Worm (Caenorhabditis elegans) whole organism, young adult: ENCODE data around the gene fkh-6.
A peak's percentile ranks its signal among the peaks of the same experiment; 100 is the strongest.

Experiments
- F22D6.2 ChIP-seq: sonication (generic microtip); optimal IDR thresholded peaks from 2 replicates; lab custom pipeline; 2016; ENCODE audit warnings: mild to moderate bottlenecking, missing genetic modification characterization, missing compliant biosample characterization
- F39B2.1 ChIP-seq: fragments of 200-800 bp; sonication (Bioruptor generic); IDR thresholded peaks from 2 replicates; pipeline ENCODE4 v1.3.6; 2022; ENCODE audit warnings: missing genetic modification reagents, missing genetic modification characterization, missing compliant biosample characterization
- F49E8.2 ChIP-seq: sonication (generic microtip); optimal IDR thresholded peaks from 3 replicates; lab custom pipeline; 2017; ENCODE audit warnings: missing genetic modification characterization, mild to moderate bottlenecking, missing compliant biosample characterization, antibody characterized with exemption, moderate library complexity; ENCODE audit not compliant: insufficient read depth
- K11D2.4 ChIP-seq: fragments of 200-800 bp; sonication (Bioruptor generic); IDR thresholded peaks from 2 replicates; pipeline ENCODE4 v1.3.6; 2022; ENCODE audit warnings: missing genetic modification reagents, missing genetic modification characterization, missing compliant biosample characterization
- K12H6.12 ChIP-seq: fragments of 200-800 bp; sonication (Bioruptor generic); optimal IDR thresholded peaks from 2 replicates; lab custom pipeline; 2018; ENCODE audit warnings: mild to moderate bottlenecking, missing genetic modification characterization, missing compliant biosample characterization
- T26A5.8 ChIP-seq: sonication (generic microtip); optimal IDR thresholded peaks from 2 replicates; lab custom pipeline; 2016; ENCODE audit warnings: missing genetic modification characterization, missing compliant biosample characterization
- Y53F4B.3 ChIP-seq: fragments of 200-800 bp; sonication (Bioruptor generic); IDR thresholded peaks from 2 replicates; pipeline ENCODE4 v1.3.6; 2022; ENCODE audit warnings: missing genetic modification reagents, missing genetic modification characterization, missing compliant biosample characterization
- Y79H2A.3 ChIP-seq: fragments of 200-800 bp; sonication (Bioruptor generic); conservative IDR thresholded peaks from 2 replicates; pipeline ENCODE4 v1.3.6; 2022; ENCODE audit warnings: missing genetic modification reagents, missing genetic modification characterization, missing compliant biosample characterization
- Y95B8A.8 ChIP-seq: fragments of 200-800 bp; sonication (Bioruptor generic); IDR thresholded peaks from 2 replicates; pipeline ENCODE4 v1.3.6; 2022; ENCODE audit warnings: missing genetic modification reagents, missing genetic modification characterization, missing compliant biosample characterization
- ZK185.1 ChIP-seq: sonication (generic microtip); optimal IDR thresholded peaks from 2 replicates; lab custom pipeline; 2016; ENCODE audit warnings: mild to moderate bottlenecking, missing genetic modification characterization, missing compliant biosample characterization; ENCODE audit not compliant: poor library complexity, severe bottlenecking
- aptf-3 ChIP-seq: fragments of 200-800 bp; sonication (Bioruptor generic); IDR thresholded peaks from 2 replicates; pipeline ENCODE4 v1.3.6; 2022; ENCODE audit warnings: missing genetic modification characterization, missing compliant biosample characterization
- ceh-100 ChIP-seq: fragments of 200-800 bp; sonication (Bioruptor generic); IDR thresholded peaks from 2 replicates; pipeline ENCODE4 v1.3.6; 2022; ENCODE audit warnings: missing genetic modification reagents, missing genetic modification characterization, missing compliant biosample characterization
- chd-7 ChIP-seq: sonication (generic microtip); optimal IDR thresholded peaks from 2 replicates; lab custom pipeline; 2016; ENCODE audit warnings: mild to moderate bottlenecking, missing genetic modification characterization, moderate library complexity, missing compliant biosample characterization
- die-1 ChIP-seq: sonication (generic microtip); optimal IDR thresholded peaks from 2 replicates; lab custom pipeline; 2016; ENCODE audit warnings: missing genotype, mild to moderate bottlenecking, missing genetic modification characterization, missing compliant biosample characterization
- egl-18 ChIP-seq: fragments of 200-800 bp; sonication (Bioruptor generic); IDR thresholded peaks from 2 replicates; pipeline ENCODE4 v1.3.6; 2022; ENCODE audit warnings: missing genetic modification reagents, missing genetic modification characterization, missing compliant biosample characterization
- egrh-3 ChIP-seq: fragments of 200-800 bp; sonication (Bioruptor generic); IDR thresholded peaks from 2 replicates; pipeline ENCODE4 v1.3.6; 2022; ENCODE audit warnings: missing genetic modification reagents, missing genetic modification characterization, missing compliant biosample characterization
- ekl-4 ChIP-seq: fragments of 200-800 bp; sonication (Bioruptor generic); IDR thresholded peaks from 2 replicates; pipeline ENCODE4 v1.3.6; 2022; ENCODE audit warnings: missing genetic modification reagents, missing genetic modification characterization, missing compliant biosample characterization
- gei-17 ChIP-seq: fragments of 200-800 bp; sonication (Bioruptor generic); optimal IDR thresholded peaks from 2 replicates; lab custom pipeline; 2018; ENCODE audit warnings: mild to moderate bottlenecking, missing genetic modification characterization, missing compliant biosample characterization
- him-1 ChIP-seq: sonication (generic microtip); optimal IDR thresholded peaks from 2 replicates; lab custom pipeline; 2016; ENCODE audit warnings: missing genotype, missing genetic modification reagents, missing genetic modification characterization, missing compliant biosample characterization
- hsf-1 ChIP-seq: fragments of 200-800 bp; sonication (Bioruptor generic); IDR thresholded peaks from 2 replicates; pipeline ENCODE4 v1.3.6; 2022; ENCODE audit warnings: missing genetic modification reagents, missing genetic modification characterization, missing compliant biosample characterization
- lsy-27 ChIP-seq: sonication (generic microtip); optimal IDR thresholded peaks from 2 replicates; lab custom pipeline; 2017; ENCODE audit warnings: missing genetic modification characterization, mild to moderate bottlenecking, missing compliant biosample characterization, antibody characterized with exemption, missing genotype, borderline replicate concordance; ENCODE audit not compliant: insufficient read depth
- madf-10 ChIP-seq: sonication (generic microtip); optimal IDR thresholded peaks from 2 replicates; lab custom pipeline; 2016; ENCODE audit warnings: mild to moderate bottlenecking, missing genetic modification characterization, missing compliant biosample characterization
- mcd-1 ChIP-seq: fragments of 200-800 bp; sonication (Bioruptor generic); IDR thresholded peaks from 2 replicates; pipeline ENCODE4 v1.3.6; 2022; ENCODE audit warnings: missing genetic modification reagents, missing genetic modification characterization, missing compliant biosample characterization
- nfyb-1 ChIP-seq: fragments of 200-800 bp; sonication (Bioruptor generic); IDR thresholded peaks from 2 replicates; pipeline ENCODE4 v1.3.6; 2022; ENCODE audit warnings: missing genetic modification reagents, missing genetic modification characterization, missing compliant biosample characterization
- nhr-120 ChIP-seq: fragments of 200-800 bp; sonication (Bioruptor generic); IDR thresholded peaks from 2 replicates; pipeline ENCODE4 v1.3.6; 2022; ENCODE audit warnings: missing genetic modification characterization, missing compliant biosample characterization
- nhr-179 ChIP-seq: sonication (generic microtip); optimal IDR thresholded peaks from 2 replicates; lab custom pipeline; 2016; ENCODE audit warnings: mild to moderate bottlenecking, missing genetic modification characterization, missing compliant biosample characterization
- nhr-90 ChIP-seq: sonication (generic microtip); optimal IDR thresholded peaks from 2 replicates; lab custom pipeline; 2016; ENCODE audit warnings: missing genotype, mild to moderate bottlenecking, missing genetic modification characterization, missing compliant biosample characterization
- rcor-1 ChIP-seq: fragments of 200-800 bp; sonication (Bioruptor generic); IDR thresholded peaks from 2 replicates; pipeline ENCODE4 v1.3.6; 2022; ENCODE audit warnings: missing genetic modification reagents, missing genetic modification characterization, missing compliant biosample characterization
- rec-8 ChIP-seq, 2 experiments: sonication (generic microtip); optimal IDR thresholded peaks; 2 replicates each; lab custom pipeline; 2016; ENCODE audit warnings: mild to moderate bottlenecking in 2 of 2, missing genetic modification characterization in 2 of 2, missing genetic modification reagents in 2 of 2, missing genotype in 2 of 2, missing biosample characterization in 1 of 2, missing compliant biosample characterization in 1 of 2, moderate library complexity in 1 of 2
- snpc-1.3 ChIP-seq: sonication (generic microtip); optimal IDR thresholded peaks from 2 replicates; lab custom pipeline; 2017; ENCODE audit warnings: missing genetic modification characterization, mild to moderate bottlenecking, missing compliant biosample characterization, antibody characterized with exemption, moderate library complexity, missing genotype, missing genetic modification reagents; ENCODE audit not compliant: insufficient read depth
- tbx-9 ChIP-seq: sonication (generic microtip); optimal IDR thresholded peaks from 2 replicates; lab custom pipeline; 2016; ENCODE audit warnings: borderline replicate concordance, missing genetic modification characterization, inconsistent platforms, missing compliant biosample characterization
- tlf-1 ChIP-seq: fragments of 200-800 bp; sonication (Bioruptor generic); optimal IDR thresholded peaks from 2 replicates; lab custom pipeline; 2018; ENCODE audit warnings: mild to moderate bottlenecking, missing genetic modification characterization, missing compliant biosample characterization
- unc-130 ChIP-seq: sonication (generic microtip); optimal IDR thresholded peaks from 2 replicates; lab custom pipeline; 2016; ENCODE audit warnings: missing genetic modification reagents, missing genetic modification characterization, missing compliant biosample characterization
- zfh-2 ChIP-seq: fragments of 200-800 bp; sonication (Bioruptor generic); conservative IDR thresholded peaks from 2 replicates; pipeline ENCODE4 v1.3.6; 2022; ENCODE audit warnings: missing genetic modification reagents, missing genetic modification characterization, missing compliant biosample characterization
- zim-3 ChIP-seq: sonication (generic microtip); optimal IDR thresholded peaks from 2 replicates; lab custom pipeline; 2017; ENCODE audit warnings: mild to moderate bottlenecking, missing genetic modification characterization, moderate library complexity, missing compliant biosample characterization
- ztf-18 ChIP-seq: sonication (generic microtip); optimal IDR thresholded peaks from 2 replicates; lab custom pipeline; 2016; ENCODE audit warnings: missing genotype, mild to moderate bottlenecking, missing genetic modification characterization, missing compliant biosample characterization

fkh-6 gene

ce11 chrII:4350888-4351287, 32.3 kb downstream of the fkh-6 start, which contains the start of gene H20J04.9:
Gene H20J04.9, plus strand, starts transcription at chrII:4351188.
- no peak for TF ChIP-seq unc-130
- no peak for TF ChIP-seq ceh-100 (GFP tag; lab: Robert Waterston, UW)
- no peak for TF ChIP-seq egl-18 (GFP tag; lab: Robert Waterston, UW)
- no peak for TF ChIP-seq F39B2.1 (GFP tag; lab: Robert Waterston, UW)
- TF ChIP-seq tbx-9 (tag; lab: Kevin White, UChicago): no peak
- no peak for TF ChIP-seq zim-3 (tag; lab: Kevin White, UChicago)
- no peak for TF ChIP-seq T26A5.8 (tag; lab: Kevin White, UChicago)
- no peak for TF ChIP-seq egrh-3 (GFP tag; lab: Robert Waterston, UW)
- no peak for TF ChIP-seq K12H6.12 (tag; lab: Kevin White, UChicago)
- TF ChIP-seq F22D6.2: no peak
- no peak for TF ChIP-seq rec-8 (tag; optimal IDR thresholded peaks at IDR 0.05; lab: Kevin White, UChicago)
- no peak for TF ChIP-seq nhr-179 (tag; lab: Kevin White, UChicago)

DNA sequence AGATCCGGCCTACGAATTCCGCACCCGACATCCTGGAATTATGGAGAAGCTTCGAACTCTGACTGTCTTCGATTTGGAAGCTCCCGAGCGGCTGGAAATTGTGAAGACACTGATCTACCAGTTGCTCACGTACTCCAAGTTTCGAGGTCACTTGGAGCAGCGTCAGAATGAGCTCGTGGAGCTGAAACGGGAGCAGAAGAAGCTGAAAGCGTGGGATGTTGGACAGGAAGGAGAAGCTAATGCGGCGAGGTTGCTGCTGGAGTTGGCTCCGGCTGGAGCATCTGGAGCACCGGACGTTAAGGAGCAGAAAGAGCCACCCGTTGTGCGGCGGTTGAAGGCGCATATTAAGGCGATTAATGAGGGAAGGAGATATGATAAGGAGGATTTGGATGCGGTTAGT, 38.9 kb downstream of the fkh-6 start:
- TF ChIP-seq ZK185.1 (tag; lab: Kevin White, UChicago) (no peak), aptf-3 (GFP tag; lab: Robert Waterston, UW) (no peak), egl-18 (GFP tag; lab: Robert Waterston, UW) (no peak), zfh-2 (GFP tag; lab: Robert Waterston, UW) (peak; percentile 84), nhr-90 (tag; lab: Kevin White, UChicago) (no peak), Y53F4B.3 (GFP tag; lab: Robert Waterston, UW) (no peak), ceh-100 (GFP tag; lab: Robert Waterston, UW) (no peak)
- TF ChIP-seq, all 124 proteins: peak for 1

DNA sequence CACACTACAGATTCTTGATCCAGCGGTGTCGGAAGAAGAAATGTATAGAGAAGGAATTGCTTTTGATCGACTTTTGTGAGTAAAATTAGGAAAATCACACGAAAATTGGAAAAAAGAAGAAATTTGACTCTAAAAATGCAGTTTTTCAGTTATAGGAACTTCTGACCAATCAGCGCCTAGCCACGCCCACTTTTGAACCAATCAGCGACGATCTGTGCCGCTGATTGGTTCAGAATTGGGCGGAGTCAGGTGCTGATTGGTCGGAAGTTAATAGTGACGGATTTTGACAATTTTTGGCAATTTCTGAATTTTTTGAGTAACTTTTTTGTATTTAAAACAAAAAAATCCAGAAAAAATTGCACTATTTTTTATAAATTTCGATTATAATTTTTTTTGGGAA, 41.7 kb downstream of the fkh-6 start:
- no peak for TF ChIP-seq hsf-1
- peak; percentile 90 for TF ChIP-seq nfyb-1 (GFP tag; lab: Robert Waterston, UW)
- no peak for TF ChIP-seq F49E8.2 (tag; lab: Kevin White, UChicago)
- no peak for TF ChIP-seq T26A5.8 (tag; lab: Kevin White, UChicago)
- no peak for TF ChIP-seq die-1 (tag; lab: Kevin White, UChicago)
- TF ChIP-seq, all 124 proteins: peak for 1

DNA sequence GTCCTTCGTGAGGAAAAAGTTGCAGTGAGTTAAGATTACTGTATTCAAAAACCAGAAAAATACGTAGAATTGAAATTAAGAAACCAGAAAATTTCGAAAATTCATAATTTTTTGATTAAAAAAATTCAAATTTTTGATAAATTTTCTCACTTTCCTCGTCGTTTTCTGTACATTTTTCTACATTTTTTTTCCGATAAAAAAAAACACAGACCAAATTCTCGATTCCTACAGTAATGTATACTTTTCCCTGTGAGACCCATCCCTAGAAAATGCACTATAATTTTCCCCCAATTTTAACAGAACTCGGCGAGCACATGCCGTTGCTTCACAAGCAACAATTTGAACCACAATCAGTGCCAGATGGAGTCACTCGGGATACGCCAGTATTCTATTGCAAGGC, 43.3 kb downstream of the fkh-6 start, which contains the start of gene athp-2:
Gene athp-2, plus strand, starts transcription at position 301 of the 400 bp plus-strand sequence.
- TF ChIP-seq tlf-1 (no peak), K11D2.4 (GFP tag; lab: Robert Waterston, UW) (no peak), F49E8.2 (tag; lab: Kevin White, UChicago) (no peak), mcd-1 (GFP tag; lab: Robert Waterston, UW) (no peak), lsy-27 (no peak), ZK185.1 (tag; lab: Kevin White, UChicago) (no peak), tbx-9 (tag; lab: Kevin White, UChicago) (no peak), egrh-3 (GFP tag; lab: Robert Waterston, UW) (no peak), snpc-1.3 (tag; lab: Kevin White, UChicago) (no peak), gei-17 (GFP tag; lab: Kevin White, UChicago) (no peak), rcor-1 (no peak), chd-7 (tag; lab: Kevin White, UChicago) (no peak), madf-10 (tag; lab: Kevin White, UChicago) (no peak), nhr-120 (no peak), ztf-18 (tag; lab: Kevin White, UChicago) (no peak), Y95B8A.8 (GFP tag; lab: Robert Waterston, UW) (no peak), him-1 (tag; lab: Kevin White, UChicago) (no peak), unc-130 (no peak), Y79H2A.3 (GFP tag; lab: Robert Waterston, UW) (no peak), ekl-4 (no peak)
